Worm (Caenorhabditis elegans) whole organism, early embryonic: ENCODE measurements around the gene Y17G7B.8.

Experiments
- B0310.2 ChIP-seq: sonication (generic microtip); optimal IDR thresholded peaks from 2 replicates; lab custom pipeline; 2016; ENCODE audit warnings: mild to moderate bottlenecking, missing genetic modification characterization, missing compliant biosample characterization
- F13C5.2 ChIP-seq: sonication (generic microtip); optimal IDR thresholded peaks from 2 replicates; lab custom pipeline; 2017; ENCODE audit warnings: mild to moderate bottlenecking, missing genetic modification characterization, inconsistent platforms, missing compliant biosample characterization
- aly-1 ChIP-seq: sonication (generic microtip); optimal IDR thresholded peaks from 2 replicates; lab custom pipeline; 2016; ENCODE audit warnings: missing genetic modification characterization, missing compliant biosample characterization
- ama-1 ChIP-seq: fragments of 150-350 bp; optimal IDR thresholded peaks from 2 replicates; lab custom pipeline; 2014
- ceh-13 ChIP-seq: fragments of 200-800 bp; sonication (Bioruptor generic); optimal IDR thresholded peaks from 2 replicates; lab custom pipeline; 2018; ENCODE audit warnings: mild to moderate bottlenecking, missing genetic modification characterization, missing compliant biosample characterization
- ceh-36 ChIP-seq: sonication (generic microtip); optimal IDR thresholded peaks from 2 replicates; lab custom pipeline; 2016; ENCODE audit warnings: missing genetic modification characterization, inconsistent platforms, missing compliant biosample characterization
- ets-7 ChIP-seq: sonication (generic microtip); optimal IDR thresholded peaks from 2 replicates; lab custom pipeline; 2016; ENCODE audit warnings: missing genotype, missing genetic modification characterization, missing compliant biosample characterization
- flt-1 ChIP-seq: fragments of 200-800 bp; sonication (Bioruptor generic); IDR thresholded peaks from 2 replicates; pipeline ENCODE4 v1.3.6; 2022; ENCODE audit warnings: missing genetic modification characterization, missing compliant biosample characterization
- hmbx-1 ChIP-seq: sonication (generic microtip); optimal IDR thresholded peaks from 2 replicates; lab custom pipeline; 2016; ENCODE audit warnings: mild to moderate bottlenecking, missing genetic modification characterization, missing compliant biosample characterization
- hmg-4 ChIP-seq: fragments of 200-800 bp; sonication (Bioruptor generic); optimal IDR thresholded peaks from 2 replicates; lab custom pipeline; 2018; ENCODE audit warnings: mild to moderate bottlenecking, missing genetic modification characterization, missing compliant biosample characterization
- hnd-1 ChIP-seq: sonication (generic microtip); optimal IDR thresholded peaks from 2 replicates; lab custom pipeline; 2016; ENCODE audit warnings: missing genetic modification characterization, missing compliant biosample characterization
- pes-1 ChIP-seq: fragments of 200-800 bp; sonication (Bioruptor generic); IDR thresholded peaks from 2 replicates; pipeline ENCODE4 v1.3.6; 2022; ENCODE audit warnings: missing genetic modification reagents, missing genetic modification characterization, missing compliant biosample characterization
- scrt-1 ChIP-seq: fragments of 200-800 bp; sonication (Bioruptor generic); IDR thresholded peaks from 2 replicates; pipeline ENCODE4 v1.3.6; 2022; ENCODE audit warnings: missing genetic modification characterization, missing compliant biosample characterization
- sea-1 ChIP-seq: fragments of 200-800 bp; sonication (Bioruptor generic); conservative IDR thresholded peaks from 2 replicates; pipeline ENCODE4 v1.3.6; 2022; ENCODE audit warnings: missing genetic modification characterization, missing compliant biosample characterization
- tbx-11 ChIP-seq: fragments of 200-800 bp; sonication (Bioruptor generic); IDR thresholded peaks from 2 replicates; pipeline ENCODE4 v1.3.6; 2022; ENCODE audit warnings: missing genetic modification characterization, missing compliant biosample characterization
- tbx-37 ChIP-seq: fragments of 200-800 bp; sonication (Bioruptor generic); conservative IDR thresholded peaks from 2 replicates; pipeline ENCODE4 v1.3.6; 2022; ENCODE audit warnings: missing genetic modification reagents, missing genetic modification characterization, missing compliant biosample characterization
- tra-4 ChIP-seq: sonication (generic microtip); optimal IDR thresholded peaks from 2 replicates; lab custom pipeline; 2017; ENCODE audit warnings: missing genetic modification characterization, missing compliant biosample characterization

The Y17G7B.8 gene

DNA sequence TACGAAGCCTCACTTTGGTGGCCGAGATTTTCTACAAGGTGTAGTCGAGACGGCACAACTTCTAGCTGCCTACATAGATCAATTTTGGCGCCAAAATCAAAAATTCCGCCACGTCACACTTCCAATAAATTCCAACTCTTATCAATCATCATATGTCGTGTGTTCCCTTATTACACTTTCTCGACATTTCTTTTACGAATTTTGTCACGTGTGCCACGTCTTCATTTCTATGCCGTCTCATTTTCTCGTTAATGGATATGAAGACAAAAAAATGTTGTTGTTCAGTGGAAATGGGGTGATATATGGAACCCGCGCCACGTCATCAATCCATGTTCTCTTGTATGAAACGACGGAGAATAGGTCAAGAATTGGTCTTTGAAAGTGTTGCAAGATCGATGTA lies 24.1 kb upstream of the Y17G7B.8 start:
- no peak for TF ChIP-seq ama-1 (lab: Kevin White, UChicago)
- no peak for TF ChIP-seq hmbx-1 (tag; lab: Kevin White, UChicago)
- no peak for TF ChIP-seq pes-1
- TF ChIP-seq scrt-1 = no peak
- TF ChIP-seq hnd-1 = no peak
- no peak for TF ChIP-seq tra-4
- TF ChIP-seq ceh-13 (GFP tag; lab: Kevin White, UChicago) = no peak
- TF ChIP-seq flt-1 = no peak
- no peak for TF ChIP-seq ets-7 (tag; lab: Kevin White, UChicago)
- TF ChIP-seq F13C5.2 (tag; lab: Kevin White, UChicago) = no peak
- TF ChIP-seq hmg-4 (GFP tag; lab: Kevin White, UChicago) = no peak
- no peak for TF ChIP-seq B0310.2 (tag; lab: Kevin White, UChicago)
- TF ChIP-seq tbx-11 (GFP tag; lab: Robert Waterston, UW) = no peak
- no peak for TF ChIP-seq ceh-36 (tag; lab: Kevin White, UChicago)
- no peak for TF ChIP-seq aly-1 (tag; lab: Kevin White, UChicago)
- TF ChIP-seq tbx-37 (GFP tag; lab: Robert Waterston, UW) = no peak

- TF ChIP-seq sea-1 = no peak
- TF ChIP-seq tbx-11 (GFP tag; lab: Robert Waterston, UW) = no peak
- no peak for TF ChIP-seq pes-1
- no peak for TF ChIP-seq scrt-1
- no peak for TF ChIP-seq tra-4
- TF ChIP-seq aly-1 (tag; lab: Kevin White, UChicago) = no peak
- no peak for TF ChIP-seq F13C5.2 (tag; lab: Kevin White, UChicago)
- TF ChIP-seq ceh-13 (GFP tag; lab: Kevin White, UChicago) = no peak
- TF ChIP-seq hmbx-1 (tag; lab: Kevin White, UChicago) = no peak
- TF ChIP-seq flt-1 = no peak
- no peak for TF ChIP-seq B0310.2 (tag; lab: Kevin White, UChicago)
- TF ChIP-seq ama-1 (lab: Kevin White, UChicago) = no peak
- no peak for TF ChIP-seq hnd-1
Measured at ce11 chrII:12050607-12051006, 23.1 kb upstream of the Y17G7B.8 start.

- TF ChIP-seq ama-1 (lab: Kevin White, UChicago) (no peak), flt-1 (no peak), B0310.2 (tag; lab: Kevin White, UChicago) (no peak), pes-1 (no peak), tbx-11 (GFP tag; lab: Robert Waterston, UW) (no peak), hnd-1 (no peak), aly-1 (tag; lab: Kevin White, UChicago) (no peak), tbx-37 (GFP tag; lab: Robert Waterston, UW) (no peak), ceh-36 (tag; lab: Kevin White, UChicago) (no peak), ets-7 (tag; lab: Kevin White, UChicago) (no peak), tra-4 (no peak), sea-1 (no peak), scrt-1 (no peak), hmg-4 (GFP tag; lab: Kevin White, UChicago) (no peak), ceh-13 (GFP tag; lab: Kevin White, UChicago) (no peak), F13C5.2 (tag; lab: Kevin White, UChicago) (no peak), hmbx-1 (tag; lab: Kevin White, UChicago) (no peak)
Measured at ce11 chrII:12049281-12049680, 21.7 kb upstream of the Y17G7B.8 start, which contains the start of gene nadk-2. TSS of gene nadk-2 (plus strand) at chrII:12049581.

DNA sequence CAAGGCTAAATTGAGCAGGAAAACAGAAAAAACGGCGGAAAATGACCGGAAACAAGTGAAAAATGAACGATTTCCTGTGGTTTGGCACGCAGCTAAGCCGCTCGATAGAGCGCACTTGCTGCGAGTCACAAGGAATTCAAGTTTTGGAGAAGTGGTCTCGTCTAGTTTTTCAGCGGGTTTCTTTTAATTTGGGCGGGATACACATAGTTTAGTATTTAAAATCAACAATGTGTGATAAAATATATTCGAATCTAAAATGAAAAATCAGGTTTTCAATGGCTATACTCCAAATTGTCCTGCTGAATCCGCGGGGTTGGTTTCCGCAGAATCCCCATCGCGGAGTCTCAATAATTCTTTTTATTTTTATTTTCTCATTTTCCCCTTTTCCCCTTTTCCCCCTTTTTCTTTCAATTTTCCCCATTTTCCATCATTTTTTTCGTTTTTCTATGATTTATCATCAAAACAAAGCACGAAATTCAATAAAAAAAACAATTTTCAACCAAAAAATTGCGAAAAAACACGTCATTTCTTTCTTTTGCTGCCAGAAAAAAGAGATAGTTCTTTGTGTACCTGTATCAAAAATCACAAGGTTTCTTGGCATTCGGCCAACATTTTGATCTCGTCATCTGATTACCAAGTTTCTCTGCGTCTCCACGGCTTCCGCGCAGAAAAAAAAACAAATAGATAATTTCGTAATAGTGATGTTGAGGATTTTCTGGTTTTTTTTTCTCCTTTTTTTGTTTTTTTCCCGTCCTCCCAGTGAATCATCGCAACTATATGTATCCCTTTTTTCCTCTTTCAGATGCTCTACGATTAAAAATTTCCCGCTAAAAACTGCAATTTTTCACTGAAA lies 14.8 kb upstream of the Y17G7B.8 start, which contains the start of gene ippk-1:
Gene ippk-1, plus strand, starts transcription at position 803 of the 853 bp plus-strand sequence.
- peak; percentile 46 for TF ChIP-seq hnd-1
- peak; percentile 73 for TF ChIP-seq ets-7 (tag; lab: Kevin White, UChicago)
- no peak for TF ChIP-seq ceh-36 (tag; lab: Kevin White, UChicago)
- TF ChIP-seq scrt-1 = no peak
- no peak for TF ChIP-seq hmbx-1 (tag; lab: Kevin White, UChicago)
- TF ChIP-seq sea-1 = peak; percentile 74; the same call in 1 of the 2 replicates
- peak; percentile 71 for TF ChIP-seq F13C5.2 (tag; lab: Kevin White, UChicago)
- TF ChIP-seq tra-4 = peak; percentile 44
- TF ChIP-seq ceh-13 (GFP tag; lab: Kevin White, UChicago) = peak; percentile 40
- TF ChIP-seq flt-1 = no peak; the same call in 1 of the 2 replicates
- TF ChIP-seq B0310.2 (tag; lab: Kevin White, UChicago) = peak; percentile 68
- TF ChIP-seq pes-1 = peak; percentile 79
- no peak for TF ChIP-seq tbx-37 (GFP tag; lab: Robert Waterston, UW)
- no peak for TF ChIP-seq ama-1 (lab: Kevin White, UChicago)
- TF ChIP-seq tbx-11 (GFP tag; lab: Robert Waterston, UW) = 0 out of 2 replicates have a peak, but pooled peaks have one; percentile 54
- peak; percentile 51 for TF ChIP-seq hmg-4 (GFP tag; lab: Kevin White, UChicago)
- no peak for TF ChIP-seq aly-1 (tag; lab: Kevin White, UChicago)

- TF ChIP-seq scrt-1 (no peak), pes-1 (no peak), tra-4 (no peak), tbx-37 (GFP tag; lab: Robert Waterston, UW) (no peak), hnd-1 (no peak), ama-1 (lab: Kevin White, UChicago) (no peak), hmbx-1 (tag; lab: Kevin White, UChicago) (no peak), aly-1 (tag; lab: Kevin White, UChicago) (no peak), flt-1 (no peak), tbx-11 (GFP tag; lab: Robert Waterston, UW) (no peak), B0310.2 (tag; lab: Kevin White, UChicago) (no peak), hmg-4 (GFP tag; lab: Kevin White, UChicago) (no peak), ceh-36 (tag; lab: Kevin White, UChicago) (no peak), F13C5.2 (tag; lab: Kevin White, UChicago) (no peak), ceh-13 (GFP tag; lab: Kevin White, UChicago) (no peak), sea-1 (no peak), ets-7 (tag; lab: Kevin White, UChicago) (no peak)
Measured at ce11 chrII:12041116-12041515, 13.6 kb upstream of the Y17G7B.8 start.

DNA sequence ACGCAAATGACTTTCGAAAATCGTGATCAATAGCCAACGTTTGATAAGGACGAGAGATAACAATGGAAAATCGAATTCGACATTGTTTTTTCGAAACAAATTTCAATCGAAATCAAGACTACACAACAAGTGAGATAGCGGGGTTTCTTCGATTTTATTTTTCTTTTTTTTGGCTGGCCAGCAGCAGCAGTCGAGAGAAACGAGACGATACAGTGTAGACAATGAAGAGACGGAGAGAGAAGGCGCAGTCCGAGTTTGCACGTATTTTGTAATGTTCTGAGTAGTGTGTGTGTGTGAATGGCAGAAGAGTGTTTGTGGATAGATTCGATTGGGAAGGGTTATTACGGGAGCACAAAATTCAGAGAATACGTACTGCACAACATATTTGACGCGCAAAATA lies 12.6 kb upstream of the Y17G7B.8 start:
- peak; percentile 23 for TF ChIP-seq F13C5.2 (tag; lab: Kevin White, UChicago)
- TF ChIP-seq aly-1 (tag; lab: Kevin White, UChicago) = no peak
- TF ChIP-seq ceh-13 (GFP tag; lab: Kevin White, UChicago) = no peak
